Fruit fly (Drosophila melanogaster): ENCODE measurements around the gene Ugt36E1.

dm6 chr2L:18860920-18861319 lies 34.4 kb downstream of the Ugt36E1 start:
- no peak for TF ChIP-seq usp (GFP tag; optimal IDR thresholded peaks at IDR 0.05)
- TF ChIP-seq Abd-B (GFP tag; optimal IDR thresholded peaks at IDR 0.05) = no peak
- TF ChIP-seq sage (GFP tag; optimal IDR thresholded peaks at IDR 0.05) = no peak
- no peak for TF ChIP-seq psq (GFP tag; optimal IDR thresholded peaks at IDR 0.05)

Data from whole organism, wandering third instar larva.